Worm (Caenorhabditis elegans) whole organism, L3 larva: ENCODE results near the gene frpr-15.

Experiments
- ceh-9 ChIP-seq: sonication (generic microtip); optimal IDR thresholded peaks from 2 replicates; lab custom pipeline; 2018; ENCODE audit warnings: missing biosample characterization, missing genetic modification characterization
- elt-1 ChIP-seq: fragments of 150-350 bp; optimal IDR thresholded peaks from 2 replicates; lab custom pipeline; 2014; ENCODE audit warnings: missing biosample characterization, missing genetic modification characterization
- elt-3 ChIP-seq, 3 experiments: fragments of 150-350 bp in 1 of 3; sonication (generic microtip) in 2 of 3; optimal IDR thresholded peaks; 2 replicates in 2 of 3; 4 replicates in 1 of 3; lab custom pipeline; 2014 to 2017; ENCODE audit warnings: missing biosample characterization in 3 of 3, missing genetic modification characterization in 3 of 3
- fos-1 ChIP-seq: fragments of 150-350 bp; optimal IDR thresholded peaks from 2 replicates; lab custom pipeline; 2014; ENCODE audit warnings: missing biosample characterization, missing genetic modification characterization
- lin-39 ChIP-seq: fragments of 150-350 bp; optimal IDR thresholded peaks from 2 replicates; lab custom pipeline; 2018; ENCODE audit warnings: missing biosample characterization, missing genetic modification reagents, missing genetic modification characterization
- mdl-1 ChIP-seq: fragments of 150-350 bp; optimal IDR thresholded peaks from 2 replicates; lab custom pipeline; 2014; ENCODE audit warnings: missing biosample characterization, missing genetic modification characterization
- mml-1 ChIP-seq: fragments of 150-350 bp; sonication (generic microtip); optimal IDR thresholded peaks from 3 replicates; lab custom pipeline; 2014; ENCODE audit warnings: missing biosample characterization, missing genetic modification characterization
- nhr-11 ChIP-seq: fragments of 150-350 bp; optimal IDR thresholded peaks from 2 replicates; lab custom pipeline; 2014; ENCODE audit warnings: missing biosample characterization, missing genetic modification characterization
- nhr-237 ChIP-seq: fragments of 150-350 bp; optimal IDR thresholded peaks from 2 replicates; lab custom pipeline; 2014; ENCODE audit warnings: missing biosample characterization, missing genetic modification characterization
- nhr-25 ChIP-seq: sonication (generic microtip); optimal IDR thresholded peaks from 2 replicates; lab custom pipeline; 2017; ENCODE audit warnings: missing biosample characterization, missing genetic modification characterization
- nhr-77 ChIP-seq: fragments of 150-350 bp; optimal IDR thresholded peaks from 2 replicates; lab custom pipeline; 2014; ENCODE audit warnings: missing biosample characterization, missing genetic modification characterization
- tbx-2 ChIP-seq: sonication (generic microtip); optimal IDR thresholded peaks from 2 replicates; lab custom pipeline; 2016; ENCODE audit warnings: mild to moderate bottlenecking, missing genetic modification characterization, missing compliant biosample characterization
- ztf-11 ChIP-seq: fragments of 150-350 bp; optimal IDR thresholded peaks from 2 replicates; lab custom pipeline; 2014; ENCODE audit warnings: missing biosample characterization, missing genetic modification characterization
- ztf-4 ChIP-seq: fragments of 150-350 bp; optimal IDR thresholded peaks from 2 replicates; lab custom pipeline; 2014; ENCODE audit warnings: missing biosample characterization, missing genetic modification characterization

ce11 chrV:12649636-12650035 is 30.3 kb upstream of the frpr-15 start, which contains the start of gene lin-25:
- no peak for TF ChIP-seq nhr-237 (tag; lab: Kevin White, UChicago)
- TF ChIP-seq mml-1 (tag; lab: Kevin White, UChicago) = no peak
- TF ChIP-seq mdl-1 (tag; lab: Kevin White, UChicago) = no peak
- no peak for TF ChIP-seq ztf-11 (tag; lab: Kevin White, UChicago)
- no peak for TF ChIP-seq ceh-9
- no peak for TF ChIP-seq lin-39
- TF ChIP-seq elt-1 (tag; lab: Kevin White, UChicago) = no peak
- TF ChIP-seq fos-1 (tag; lab: Kevin White, UChicago) = no peak
- TF ChIP-seq tbx-2 (tag; lab: Kevin White, UChicago) = no peak
- no peak for TF ChIP-seq elt-3 (tag; optimal IDR thresholded peaks at IDR 0.05; lab: Kevin White, UChicago)
- no peak for TF ChIP-seq nhr-11 (tag; lab: Kevin White, UChicago)
- peak; percentile 24 for TF ChIP-seq nhr-25 (tag; lab: Kevin White, UChicago)
- no peak for TF ChIP-seq ztf-4 (tag; lab: Kevin White, UChicago)
- no peak for TF ChIP-seq nhr-77
